Fruit fly (Drosophila melanogaster) whole organism, embryonic: Measurements from ENCODE around the gene Atg13.

Experiments
- Atf3 ChIP-seq: fragments of 200-800 bp; sonication (Bioruptor generic); optimal IDR thresholded peaks from 3 replicates; lab custom pipeline; 2016; ENCODE audit warnings: missing biosample characterization, missing genetic modification characterization
- BEAF-32 ChIP-seq: fragments of 200-800 bp; sonication (Bioruptor generic); optimal IDR thresholded peaks from 3 replicates; lab custom pipeline; 2017; ENCODE audit warnings: missing biosample characterization, missing genetic modification characterization, mild to moderate bottlenecking, moderate library complexity, missing genetic modification reagents
- Blimp-1 ChIP-seq: fragments of 200-800 bp; sonication (Bioruptor generic); optimal IDR thresholded peaks from 3 replicates; lab custom pipeline; 2018; ENCODE audit warnings: missing biosample characterization, missing genetic modification characterization, mild to moderate bottlenecking, moderate library complexity, missing genetic modification reagents
- CG11398 ChIP-seq: fragments of 200-800 bp; sonication (Bioruptor generic); optimal IDR thresholded peaks from 2 replicates; lab custom pipeline; 2016; ENCODE audit warnings: missing biosample characterization, missing genetic modification characterization
- CG11456 ChIP-seq: fragments of 200-800 bp; sonication (Bioruptor generic); IDR thresholded peaks from 3 replicates; pipeline ENCODE4 v1.3.6; 2022; ENCODE audit warnings: missing biosample characterization, missing genetic modification characterization
- CG15479 ChIP-seq: fragments of 200-800 bp; sonication (Bioruptor generic); optimal IDR thresholded peaks from 3 replicates; lab custom pipeline; 2019; ENCODE audit warnings: missing biosample characterization, mild to moderate bottlenecking, missing genetic modification characterization, moderate library complexity
- CG15514 ChIP-seq: fragments of 200-800 bp; sonication (Bioruptor generic); optimal IDR thresholded peaks from 3 replicates; lab custom pipeline; 2017; ENCODE audit warnings: missing biosample characterization, missing genetic modification characterization, mild to moderate bottlenecking, moderate library complexity, missing genetic modification reagents
- CG2129 ChIP-seq: fragments of 200-800 bp; sonication (Bioruptor generic); IDR thresholded peaks from 2 replicates; pipeline ENCODE4 v1.3.6; 2022; ENCODE audit warnings: missing biosample characterization, missing genetic modification characterization; ENCODE audit not compliant: partially characterized antibody
- CG3065 ChIP-seq: fragments of 200-800 bp; sonication (Bioruptor generic); optimal IDR thresholded peaks from 2 replicates; lab custom pipeline; 2016; ENCODE audit warnings: missing biosample characterization, missing genetic modification characterization
- CG31224 ChIP-seq: fragments of 200-800 bp; sonication (Bioruptor generic); IDR thresholded peaks from 2 replicates; pipeline ENCODE4 v1.3.6; 2022; ENCODE audit warnings: missing biosample characterization, missing genetic modification characterization
- CG34224 ChIP-seq: fragments of 200-800 bp; sonication (Bioruptor generic); IDR thresholded peaks from 3 replicates; pipeline ENCODE4 v1.3.6; 2022; ENCODE audit warnings: missing biosample characterization, missing genetic modification characterization; ENCODE audit not compliant: partially characterized antibody
- CG4424 ChIP-seq: fragments of 200-800 bp; sonication (Bioruptor generic); optimal IDR thresholded peaks from 3 replicates; lab custom pipeline; 2016; ENCODE audit warnings: missing biosample characterization, missing genetic modification characterization
- CG6175 ChIP-seq: fragments of 200-800 bp; sonication (Bioruptor generic); IDR thresholded peaks from 3 replicates; pipeline ENCODE4 v1.3.6; 2022; ENCODE audit warnings: missing biosample characterization, missing genetic modification characterization
- CG7357 ChIP-seq: fragments of 200-800 bp; sonication (Bioruptor generic); IDR thresholded peaks from 3 replicates; pipeline ENCODE4 v1.3.6; 2022; ENCODE audit warnings: missing biosample characterization, missing genetic modification characterization
- CG8388 ChIP-seq: fragments of 200-800 bp; sonication (Bioruptor generic); optimal IDR thresholded peaks from 2 replicates; lab custom pipeline; 2019; ENCODE audit warnings: missing biosample characterization, mild to moderate bottlenecking, missing genetic modification characterization, moderate library complexity
- Dll ChIP-seq: fragments of 200-800 bp; sonication (Bioruptor generic); IDR thresholded peaks from 4 replicates; pipeline ENCODE4 v1.3.6; 2022; ENCODE audit warnings: missing biosample characterization, missing genetic modification characterization; ENCODE audit not compliant: partially characterized antibody
- Eip74EF ChIP-seq, 2 experiments: fragments of 200-800 bp in 1 of 2; fragments of >200 bp in 1 of 2; sonication (Bioruptor generic) in 1 of 2; optimal IDR thresholded peaks; 2 replicates each; lab custom pipeline; 2017 to 2019; ENCODE audit warnings: missing biosample characterization in 2 of 2, missing genetic modification characterization in 2 of 2, mild to moderate bottlenecking in 1 of 2, moderate library complexity in 1 of 2
- Ets65A ChIP-seq: fragments of 200-800 bp; sonication (Bioruptor generic); peaks from one replicate; lab custom pipeline; 2016; ENCODE audit warnings: missing biosample characterization, missing genetic modification characterization
- Fer1 ChIP-seq: fragments of 200-800 bp; sonication (Bioruptor generic); optimal IDR thresholded peaks from 2 replicates; lab custom pipeline; 2017; ENCODE audit warnings: missing biosample characterization, mild to moderate bottlenecking, missing genetic modification characterization
- Fer2 ChIP-seq: fragments of 200-800 bp; sonication (Bioruptor generic); optimal IDR thresholded peaks from 2 replicates; lab custom pipeline; 2018; ENCODE audit warnings: missing biosample characterization, mild to moderate bottlenecking, missing genetic modification characterization, moderate library complexity
- Hr39 ChIP-seq: fragments of >200 bp; optimal IDR thresholded peaks from 2 replicates; lab custom pipeline; 2017
- Mes4 ChIP-seq: fragments of 200-800 bp; sonication (Bioruptor generic); optimal IDR thresholded peaks from 2 replicates; lab custom pipeline; 2016; ENCODE audit warnings: missing biosample characterization, missing genetic modification characterization
- Myb ChIP-seq: fragments of 200-800 bp; sonication (Bioruptor generic); optimal IDR thresholded peaks from 2 replicates; lab custom pipeline; 2016; ENCODE audit warnings: missing biosample characterization, missing genetic modification characterization
- NFAT ChIP-seq: fragments of 200-800 bp; sonication (Bioruptor generic); IDR thresholded peaks from 2 replicates; pipeline ENCODE4 v1.3.6; 2022; ENCODE audit warnings: missing biosample characterization, missing genetic modification characterization
- Ssrp ChIP-seq: fragments of 200-800 bp; sonication (Bioruptor generic); optimal IDR thresholded peaks from 2 replicates; lab custom pipeline; 2018; ENCODE audit warnings: missing biosample characterization, mild to moderate bottlenecking, missing genetic modification characterization, moderate library complexity
- Trl ChIP-seq, 3 experiments: fragments of >200 bp in 2 of 3; fragments of 200-800 bp in 1 of 3; sonication (Bioruptor generic) in 1 of 3; optimal IDR thresholded peaks; 2 replicates in 1 of 3; 3 replicates in 2 of 3; lab custom pipeline; 2016 to 2017; ENCODE audit warnings: missing biosample characterization in 1 of 3, missing genetic modification characterization in 1 of 3
- Xbp1 ChIP-seq: fragments of 200-800 bp; sonication (Bioruptor generic); optimal IDR thresholded peaks from 3 replicates; lab custom pipeline; 2016; ENCODE audit warnings: missing biosample characterization, mild to moderate bottlenecking, missing genetic modification characterization
- az2 ChIP-seq: fragments of 200-800 bp; sonication (Bioruptor generic); optimal IDR thresholded peaks from 3 replicates; lab custom pipeline; 2016; ENCODE audit warnings: missing biosample characterization, missing genetic modification characterization
- bsh ChIP-seq, 2 experiments: fragments of 200-800 bp; sonication (Bioruptor generic); optimal IDR thresholded peaks; 2 replicates each; lab custom pipeline; 2017 to 2018; ENCODE audit warnings: mild to moderate bottlenecking in 2 of 2, missing biosample characterization in 2 of 2, missing genetic modification characterization in 2 of 2, moderate library complexity in 1 of 2
- cato ChIP-seq: fragments of 200-800 bp; sonication (Bioruptor generic); optimal IDR thresholded peaks from 2 replicates; lab custom pipeline; 2016; ENCODE audit warnings: missing biosample characterization, missing genetic modification characterization, borderline replicate concordance
- chif ChIP-seq, 2 experiments: fragments of 200-800 bp; sonication (Bioruptor generic); optimal IDR thresholded peaks; 3 replicates each; lab custom pipeline; 2016; ENCODE audit warnings: missing biosample characterization in 2 of 2, missing genetic modification characterization in 2 of 2
- ci ChIP-seq: fragments of 200-800 bp; sonication (Bioruptor generic); IDR thresholded peaks from 3 replicates; pipeline ENCODE4 v1.3.6; 2022; ENCODE audit warnings: missing biosample characterization, missing genetic modification characterization
- dmrt11E ChIP-seq: fragments of 200-800 bp; sonication (Bioruptor generic); optimal IDR thresholded peaks from 3 replicates; lab custom pipeline; 2018; ENCODE audit warnings: missing biosample characterization, mild to moderate bottlenecking, missing genetic modification characterization, moderate library complexity
- gce ChIP-seq: fragments of 200-800 bp; sonication (Bioruptor generic); IDR thresholded peaks from 3 replicates; pipeline ENCODE4 v1.3.6; 2022; ENCODE audit warnings: missing biosample characterization, missing genetic modification characterization
- gem ChIP-seq: fragments of 200-800 bp; sonication (Bioruptor generic); optimal IDR thresholded peaks from 2 replicates; lab custom pipeline; 2019; ENCODE audit warnings: missing biosample characterization, mild to moderate bottlenecking, missing genetic modification characterization, moderate library complexity
- hb ChIP-seq: fragments of 200-800 bp; sonication (Bioruptor generic); IDR thresholded peaks from 3 replicates; pipeline ENCODE4 v1.3.6; 2022; ENCODE audit warnings: missing biosample characterization, missing genetic modification characterization; ENCODE audit not compliant: partially characterized antibody
- hkb ChIP-seq, 2 experiments: fragments of 200-800 bp in 1 of 2; fragments of >200 bp in 1 of 2; sonication (Bioruptor generic) in 1 of 2; IDR thresholded peaks in 1 of 2; optimal IDR thresholded peaks in 1 of 2; 2 replicates each; pipeline versions ENCODE4 v1.3.6 to Lab custom; 2017 to 2022; ENCODE audit warnings: missing biosample characterization in 1 of 2, missing genetic modification characterization in 1 of 2
- knrl ChIP-seq: fragments of 200-800 bp; sonication (Bioruptor generic); IDR thresholded peaks from 3 replicates; pipeline ENCODE4 v1.3.6; 2022; ENCODE audit warnings: missing biosample characterization, missing genetic modification characterization; ENCODE audit not compliant: partially characterized antibody
- lmd ChIP-seq: fragments of 200-800 bp; sonication (Bioruptor generic); IDR thresholded peaks from 2 replicates; pipeline ENCODE4 v1.3.6; 2022; ENCODE audit warnings: missing biosample characterization, missing genetic modification characterization
- mld ChIP-seq: fragments of 200-800 bp; sonication (Bioruptor generic); IDR thresholded peaks from 3 replicates; pipeline ENCODE4 v1.3.6; 2022; ENCODE audit warnings: missing biosample characterization, missing genetic modification characterization; ENCODE audit not compliant: partially characterized antibody
- nerfin-2 ChIP-seq: fragments of 200-800 bp; sonication (Bioruptor generic); IDR thresholded peaks from 2 replicates; pipeline ENCODE4 v1.3.6; 2022; ENCODE audit warnings: missing biosample characterization, missing genetic modification characterization; ENCODE audit not compliant: partially characterized antibody
- pnt ChIP-seq: fragments of 200-800 bp; sonication (Bioruptor generic); optimal IDR thresholded peaks from 3 replicates; lab custom pipeline; 2016; ENCODE audit warnings: missing biosample characterization, missing genetic modification characterization
- pzg ChIP-seq: fragments of 200-800 bp; sonication (Bioruptor generic); optimal IDR thresholded peaks from 3 replicates; lab custom pipeline; 2018; ENCODE audit warnings: missing biosample characterization, mild to moderate bottlenecking, missing genetic modification characterization, moderate library complexity
- shn ChIP-seq: fragments of 200-800 bp; sonication (Bioruptor generic); optimal IDR thresholded peaks from 3 replicates; lab custom pipeline; 2016; ENCODE audit warnings: missing biosample characterization, missing genetic modification characterization
- slbo ChIP-seq: fragments of 200-800 bp; sonication (Bioruptor generic); IDR thresholded peaks from 2 replicates; pipeline ENCODE4 v1.3.6; 2022; ENCODE audit warnings: missing biosample characterization, missing genetic modification characterization
- tin ChIP-seq: fragments of 200-800 bp; sonication (Bioruptor generic); optimal IDR thresholded peaks from 3 replicates; lab custom pipeline; 2016; ENCODE audit warnings: missing biosample characterization, missing genetic modification characterization
- trem ChIP-seq: fragments of 200-800 bp; optimal IDR thresholded peaks from 3 replicates; lab custom pipeline; 2019; ENCODE audit warnings: missing biosample characterization, mild to moderate bottlenecking, missing genetic modification characterization, moderate library complexity

Gene Atg13

dm6 chr3R:8349449-8350115 lies at the start of gene Atg13 (continued):
- TF ChIP-seq CG7357 (GFP tag; lab: Robert Waterston, UW) (peak; percentile 93), CG31224 (no peak), CG4424 (GFP tag; lab: Kevin White, UChicago) (peak; percentile 23), Mes4 (GFP tag; lab: Kevin White, UChicago) (no peak), BEAF-32 (peak; percentile 92), slbo (GFP tag; lab: Robert Waterston, UW) (peak; percentile 35; the same call in 1 of the 2 replicates), dmrt11E (tag; lab: Kevin White, UChicago) (peak; percentile 23), CG3065 (GFP tag; lab: Kevin White, UChicago) (peak; percentile 0), CG34224 (GFP tag; lab: Robert Waterston, UW) (peak; percentile 68), pzg (GFP tag; lab: Kevin White, UChicago) (peak; percentile 46), CG15514 (peak; percentile 44), az2 (GFP tag; lab: Kevin White, UChicago) (peak; percentile 16), Ssrp (tag; lab: Kevin White, UChicago) (peak; percentile 33), gce (GFP tag; lab: Robert Waterston, UW) (no peak), NFAT (peak; percentile 51; the same call in 1 of the 2 replicates), Dll (GFP tag; lab: Robert Waterston, UW) (peak; percentile 69), Eip74EF (GFP tag; optimal IDR thresholded peaks at IDR 0.05; lab: Kevin White, UChicago) (peak; percentile 49 to 64), Blimp-1 (GFP tag; lab: Kevin White, UChicago) (peak; percentile 2), Fer1 (GFP tag; lab: Kevin White, UChicago) (peak; percentile 12), Hr39 (lab: Kevin White, UChicago) (no peak), shn (GFP tag; lab: Kevin White, UChicago) (no peak), Atf3 (GFP tag; lab: Kevin White, UChicago) (peak; percentile 35), Ets65A (peak; percentile 84), CG11456 (0 out of 3 replicates have a peak, but pooled peaks have one; percentile 45), nerfin-2 (GFP tag; lab: Robert Waterston, UW) (peak; percentile 58), CG2129 (peak; percentile 48), chif (GFP tag; optimal IDR thresholded peaks at IDR 0.05; lab: Kevin White, UChicago) (peak in 1 of 2 experiments; percentile 38), Myb (peak; percentile 9), hb (GFP tag; lab: Robert Waterston, UW) (peak; percentile 56), CG6175 (no peak), Trl (optimal IDR thresholded peaks at IDR 0.05; lab: Kevin White, UChicago) (no peak), Trl (GFP tag; optimal IDR thresholded peaks at IDR 0.05; lab: Kevin White, UChicago) (no peak), lmd (GFP tag; lab: Robert Waterston, UW) (no peak), pnt (GFP tag; lab: Kevin White, UChicago) (no peak), mld (GFP tag; lab: Robert Waterston, UW) (peak; percentile 76; the same call in 2 of the 3 replicates), CG15479 (no peak), cato (GFP tag; lab: Kevin White, UChicago) (no peak), tin (GFP tag; lab: Kevin White, UChicago) (peak; percentile 39), gem (tag; lab: Kevin White, UChicago) (no peak), trem (tag; lab: Kevin White, UChicago) (peak; percentile 9), ci (GFP tag; lab: Robert Waterston, UW) (peak; percentile 39; the same call in 1 of the 3 replicates), CG11398 (GFP tag; lab: Kevin White, UChicago) (no peak), Xbp1 (peak; percentile 72), knrl (GFP tag; lab: Robert Waterston, UW) (peak; percentile 73), bsh (GFP tag; optimal IDR thresholded peaks at IDR 0.05; lab: Kevin White, UChicago) (peak in 1 of 2 experiments; percentile 88), Fer2 (no peak), CG8388 (GFP tag; lab: Kevin White, UChicago) (no peak), hkb (optimal IDR thresholded peaks at IDR 0.05; lab: Kevin White, UChicago) (peak; percentile 62), hkb (GFP tag; IDR thresholded peaks at IDR 0.05; lab: Robert Waterston, UW) (0 out of 2 replicates have a peak, but pooled peaks have one; percentile 11)
